Worm (Caenorhabditis elegans) whole organism, L3 larva: ENCODE measurements around the gene F43G6.17.
A peak's percentile ranks its signal among the peaks of the same experiment; 100 is the strongest.

ENCODE experiments used
- aly-2 ChIP-seq: fragments of 150-350 bp; optimal IDR thresholded peaks from 2 replicates; lab custom pipeline; 2014; ENCODE audit warnings: missing biosample characterization, missing genetic modification characterization
- fkh-10 ChIP-seq: sonication (generic microtip); optimal IDR thresholded peaks from 2 replicates; lab custom pipeline; 2017; ENCODE audit warnings: missing biosample characterization, missing genetic modification reagents, missing genetic modification characterization
- lin-15B ChIP-seq: fragments of 150-350 bp; optimal IDR thresholded peaks from 2 replicates; lab custom pipeline; 2014; ENCODE audit warnings: missing biosample characterization, missing genetic modification characterization
- mdl-1 ChIP-seq: fragments of 150-350 bp; optimal IDR thresholded peaks from 2 replicates; lab custom pipeline; 2014; ENCODE audit warnings: missing biosample characterization, missing genetic modification characterization
- nhr-25 ChIP-seq: sonication (generic microtip); optimal IDR thresholded peaks from 2 replicates; lab custom pipeline; 2017; ENCODE audit warnings: missing biosample characterization, missing genetic modification characterization
- nhr-28 ChIP-seq: fragments of 150-350 bp; optimal IDR thresholded peaks from 2 replicates; lab custom pipeline; 2014; ENCODE audit warnings: missing biosample characterization, missing genetic modification characterization
- nhr-76 ChIP-seq: fragments of 150-350 bp; sonication (generic microtip); optimal IDR thresholded peaks from 5 replicates; lab custom pipeline; 2014; ENCODE audit warnings: missing biosample characterization, missing genetic modification characterization
- snpc-4 ChIP-seq: fragments of 150-350 bp; optimal IDR thresholded peaks from 2 replicates; lab custom pipeline; 2014; ENCODE audit warnings: missing biosample characterization, missing genetic modification characterization

DNA sequence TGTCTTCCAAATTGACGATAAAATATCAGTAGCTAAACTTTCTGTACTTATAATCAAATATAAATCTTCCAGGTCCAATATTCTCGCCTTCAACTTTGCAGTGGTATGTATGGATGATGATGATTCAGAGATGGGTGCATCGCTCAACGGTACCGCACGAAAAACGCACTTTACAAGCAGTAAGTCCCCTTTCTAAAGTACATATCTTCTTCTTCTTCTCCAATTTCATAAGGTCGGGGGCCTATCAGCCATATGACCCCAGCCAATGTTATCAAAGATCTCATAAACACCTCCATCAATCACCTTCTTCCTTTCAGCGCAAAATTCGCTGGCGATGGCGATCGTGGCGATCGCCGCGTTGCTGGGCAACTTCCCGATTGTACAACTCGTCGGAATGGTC, 40.9 kb downstream of the F43G6.17 start:
- TF ChIP-seq nhr-25 (tag; lab: Kevin White, UChicago): peak; percentile 12
- TF ChIP-seq fkh-10 (GFP tag; lab: Kevin White, UChicago): no peak
- no peak for TF ChIP-seq mdl-1 (tag; lab: Kevin White, UChicago)
- no peak for TF ChIP-seq snpc-4 (tag; lab: Kevin White, UChicago)
- TF ChIP-seq nhr-28: no peak
- no peak for TF ChIP-seq aly-2 (tag; lab: Kevin White, UChicago)
- no peak for TF ChIP-seq nhr-76
- no peak for TF ChIP-seq lin-15B (tag; lab: Kevin White, UChicago)
